Fruit fly (Drosophila melanogaster) whole organism, adult: ENCODE measurements around the gene tap.

ENCODE experiments used
- CG11617 ChIP-seq: fragments of 200-800 bp; sonication (Bioruptor generic); optimal IDR thresholded peaks from 2 replicates; lab custom pipeline; 2017; ENCODE audit warnings: mild to moderate bottlenecking, missing biosample characterization, missing genetic modification reagents, missing genetic modification characterization
- CG12768 ChIP-seq: fragments of 200-800 bp; sonication (Bioruptor generic); optimal IDR thresholded peaks from 2 replicates; lab custom pipeline; 2017; ENCODE audit warnings: missing biosample characterization, missing genetic modification characterization, mild to moderate bottlenecking, moderate library complexity, missing genetic modification reagents
- CG14711 ChIP-seq: fragments of 200-800 bp; sonication (Bioruptor generic); optimal IDR thresholded peaks from 2 replicates; lab custom pipeline; 2018; ENCODE audit warnings: missing biosample characterization, mild to moderate bottlenecking, missing genetic modification characterization, moderate library complexity
- CG1620 ChIP-seq: fragments of 200-800 bp; sonication (Bioruptor generic); optimal IDR thresholded peaks from 2 replicates; lab custom pipeline; 2016; ENCODE audit warnings: missing biosample characterization, missing genetic modification characterization
- CG33017 ChIP-seq: fragments of 200-800 bp; sonication (Bioruptor generic); optimal IDR thresholded peaks from 2 replicates; lab custom pipeline; 2018; ENCODE audit warnings: missing biosample characterization, mild to moderate bottlenecking, missing genetic modification characterization, moderate library complexity
- CG5204 ChIP-seq: fragments of 200-800 bp; sonication (Bioruptor generic); optimal IDR thresholded peaks from 2 replicates; lab custom pipeline; 2016; ENCODE audit warnings: missing biosample characterization, missing genetic modification characterization
- CG7045 ChIP-seq: fragments of 200-800 bp; sonication (Bioruptor generic); optimal IDR thresholded peaks from 2 replicates; lab custom pipeline; 2017; ENCODE audit warnings: missing biosample characterization, mild to moderate bottlenecking, missing genetic modification characterization
- CG7101 ChIP-seq: fragments of 200-800 bp; sonication (Bioruptor generic); optimal IDR thresholded peaks from 2 replicates; lab custom pipeline; 2018; ENCODE audit warnings: missing biosample characterization, mild to moderate bottlenecking, missing genetic modification characterization, moderate library complexity
- Clk ChIP-seq: fragments of 200-800 bp; sonication (Bioruptor generic); optimal IDR thresholded peaks from 2 replicates; lab custom pipeline; 2017; ENCODE audit warnings: missing biosample characterization, missing genetic modification characterization
- Crg-1 ChIP-seq: fragments of 200-800 bp; sonication (Bioruptor generic); optimal IDR thresholded peaks from 2 replicates; lab custom pipeline; 2016; ENCODE audit warnings: missing biosample characterization, missing genetic modification characterization
- Hr96 ChIP-seq: fragments of 200-800 bp; sonication (Bioruptor generic); optimal IDR thresholded peaks from 2 replicates; lab custom pipeline; 2016; ENCODE audit warnings: missing biosample characterization, missing genetic modification characterization
- Mnt ChIP-seq: fragments of 200-800 bp; sonication (Bioruptor generic); optimal IDR thresholded peaks from 2 replicates; lab custom pipeline; 2016; ENCODE audit warnings: missing biosample characterization, mild to moderate bottlenecking, missing genetic modification characterization
- bab1 ChIP-seq: fragments of 200-800 bp; sonication (Bioruptor generic); optimal IDR thresholded peaks from 3 replicates; lab custom pipeline; 2019; ENCODE audit warnings: missing biosample characterization, mild to moderate bottlenecking, missing genetic modification characterization, moderate library complexity
- cic ChIP-seq: fragments of 200-800 bp; sonication (Bioruptor generic); optimal IDR thresholded peaks from 2 replicates; lab custom pipeline; 2017; ENCODE audit warnings: missing biosample characterization, mild to moderate bottlenecking, missing genetic modification characterization, moderate library complexity
- cnc ChIP-seq, 2 experiments: fragments of >200 bp; optimal IDR thresholded peaks; 2 replicates each; lab custom pipeline; 2017
- kay ChIP-seq: fragments of 200-800 bp; sonication (Bioruptor generic); peaks from one replicate; lab custom pipeline; 2016; ENCODE audit warnings: missing biosample characterization, missing genetic modification characterization, borderline replicate concordance
- ovo ChIP-seq: fragments of 200-800 bp; sonication (Bioruptor generic); optimal IDR thresholded peaks from 2 replicates; lab custom pipeline; 2016; ENCODE audit warnings: missing biosample characterization, missing genetic modification characterization
- pad ChIP-seq: fragments of 200-800 bp; sonication (Bioruptor generic); optimal IDR thresholded peaks from 3 replicates; lab custom pipeline; 2017; ENCODE audit warnings: missing biosample characterization, missing genetic modification characterization, mild to moderate bottlenecking, moderate library complexity, missing genetic modification reagents
- tj ChIP-seq: fragments of 200-800 bp; sonication (Bioruptor generic); optimal IDR thresholded peaks from 3 replicates; lab custom pipeline; 2017; ENCODE audit warnings: missing biosample characterization, mild to moderate bottlenecking, missing genetic modification characterization, moderate library complexity
- toe ChIP-seq: fragments of 200-800 bp; sonication (Bioruptor generic); optimal IDR thresholded peaks from 2 replicates; lab custom pipeline; 2016; ENCODE audit warnings: missing biosample characterization, missing genetic modification characterization

tap gene

dm6 chr3L:17359225-17359773 lies at the start of gene tap:
TSS of gene tap (plus strand) at chr3L:17359682.
- no peak for TF ChIP-seq CG11617 (GFP tag; lab: Kevin White, UChicago)
- TF ChIP-seq pad = no peak
- no peak for TF ChIP-seq CG33017
- TF ChIP-seq CG1620 (GFP tag; lab: Kevin White, UChicago) = no peak
- TF ChIP-seq CG5204 = no peak

dm6 chr3L:17310509-17310908 lies 49.0 kb upstream of the tap start:
- TF ChIP-seq Clk (GFP tag; lab: Kevin White, UChicago) (no peak), ovo (GFP tag; lab: Kevin White, UChicago) (no peak), pad (no peak), CG33017 (no peak), CG12768 (GFP tag; lab: Kevin White, UChicago) (no peak), toe (GFP tag; lab: Kevin White, UChicago) (no peak), CG1620 (GFP tag; lab: Kevin White, UChicago) (no peak), CG14711 (tag; lab: Kevin White, UChicago) (no peak), CG7045 (GFP tag; lab: Kevin White, UChicago) (no peak)

DNA sequence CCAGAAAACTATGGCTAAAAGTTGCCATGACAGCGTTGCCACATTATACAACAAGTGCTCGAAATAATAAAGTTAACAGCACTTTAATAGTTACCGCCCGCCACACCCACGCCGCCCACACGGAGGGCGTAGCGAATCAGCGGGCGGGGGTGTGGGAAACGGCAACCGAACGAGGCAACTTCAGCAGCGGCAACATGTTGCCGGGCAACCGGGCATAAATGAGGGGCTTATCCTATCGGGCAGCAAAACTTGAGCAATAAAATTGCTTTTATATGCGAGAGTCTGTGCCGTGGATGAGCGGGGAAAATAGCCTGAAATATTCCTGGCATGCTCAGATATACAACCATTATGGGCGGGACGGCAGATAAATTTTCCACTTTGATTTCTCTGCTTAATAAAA lies 43.3 kb upstream of the tap start:
- no peak for TF ChIP-seq cic (GFP tag; lab: Kevin White, UChicago)
- TF ChIP-seq CG5204 = no peak
- TF ChIP-seq kay (GFP tag; lab: Kevin White, UChicago) = no peak
- no peak for TF ChIP-seq pad

- TF ChIP-seq CG7045 (GFP tag; lab: Kevin White, UChicago) (no peak), Mnt (GFP tag; lab: Kevin White, UChicago) (no peak), kay (GFP tag; lab: Kevin White, UChicago) (no peak), CG5204 (no peak), Hr96 (GFP tag; lab: Kevin White, UChicago) (no peak)
These were observed 38.8 kb upstream of the tap start, which contains the start of gene ND-24L for dm6 chr3L:17320711-17321110. TSS of gene ND-24L (minus strand) at chr3L:17320811.

- no peak for TF ChIP-seq pad
- TF ChIP-seq CG1620 (GFP tag; lab: Kevin White, UChicago) = no peak
- TF ChIP-seq Crg-1 (GFP tag; lab: Kevin White, UChicago) = no peak
- no peak for TF ChIP-seq CG11617 (GFP tag; lab: Kevin White, UChicago)
These were observed 36.9 kb upstream of the tap start, which contains the start of gene CG13724 for dm6 chr3L:17322541-17322940. TSS of gene CG13724 (plus strand) at chr3L:17322841.

DNA sequence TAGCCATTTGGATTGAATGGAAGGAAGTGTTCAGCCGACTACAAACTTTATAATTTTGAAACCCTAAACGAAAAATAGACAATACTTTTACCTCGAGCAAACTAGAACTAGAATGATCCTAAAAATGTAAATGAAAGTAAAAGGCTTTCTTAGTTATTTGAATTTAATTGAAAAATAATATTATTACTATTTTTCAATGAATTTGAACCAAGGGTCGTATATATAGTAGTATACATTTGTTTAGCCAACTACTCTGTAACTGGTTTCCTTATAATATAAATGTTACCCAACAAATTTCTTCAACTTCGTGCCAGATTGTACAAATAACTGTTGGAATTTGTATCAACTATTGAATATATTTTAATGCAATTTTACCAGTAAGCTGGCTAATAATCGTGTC lies 34.1 kb upstream of the tap start, which contains the start of gene CG13725:
Gene CG13725, minus strand, starts transcription at position 101 of the 400 bp plus-strand sequence.
- TF ChIP-seq CG33017 (no peak), toe (GFP tag; lab: Kevin White, UChicago) (no peak), kay (GFP tag; lab: Kevin White, UChicago) (no peak), CG5204 (no peak), bab1 (GFP tag; lab: Kevin White, UChicago) (no peak), cnc (optimal IDR thresholded peaks at IDR 0.05; lab: Kevin White, UChicago) (no peak), Crg-1 (GFP tag; lab: Kevin White, UChicago) (no peak), Clk (GFP tag; lab: Kevin White, UChicago) (no peak), tj (GFP tag; lab: Kevin White, UChicago) (no peak), ovo (GFP tag; lab: Kevin White, UChicago) (no peak), CG1620 (GFP tag; lab: Kevin White, UChicago) (no peak), CG14711 (tag; lab: Kevin White, UChicago) (no peak), Mnt (GFP tag; lab: Kevin White, UChicago) (no peak), CG7101 (no peak), CG11617 (GFP tag; lab: Kevin White, UChicago) (no peak), cic (GFP tag; lab: Kevin White, UChicago) (no peak), CG12768 (GFP tag; lab: Kevin White, UChicago) (no peak)

DNA sequence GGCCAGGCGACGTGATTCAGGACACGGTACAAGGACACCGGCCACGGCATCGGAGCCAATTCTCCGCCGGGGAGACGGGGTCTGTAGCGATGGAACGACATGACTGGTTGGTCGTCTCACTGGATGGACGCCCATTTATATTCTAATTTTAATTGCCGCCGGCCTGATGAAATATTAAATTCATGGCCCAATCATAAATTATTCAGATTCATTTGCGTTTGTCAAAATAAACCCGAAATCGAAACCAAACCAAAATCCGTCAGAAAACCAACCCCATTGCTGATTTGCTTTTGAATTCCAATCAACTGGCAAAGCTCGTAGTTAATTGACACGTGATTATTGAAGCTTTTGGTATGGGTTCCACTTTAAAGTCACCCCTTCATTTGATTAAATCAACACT lies 30.4 kb upstream of the tap start, which contains the start of gene Or74a:
Gene Or74a, minus strand, starts transcription at position 101 of the 400 bp plus-strand sequence.
- TF ChIP-seq CG11617 (GFP tag; lab: Kevin White, UChicago) (no peak), toe (GFP tag; lab: Kevin White, UChicago) (no peak), CG7045 (GFP tag; lab: Kevin White, UChicago) (no peak), bab1 (GFP tag; lab: Kevin White, UChicago) (no peak), CG14711 (tag; lab: Kevin White, UChicago) (no peak)

DNA sequence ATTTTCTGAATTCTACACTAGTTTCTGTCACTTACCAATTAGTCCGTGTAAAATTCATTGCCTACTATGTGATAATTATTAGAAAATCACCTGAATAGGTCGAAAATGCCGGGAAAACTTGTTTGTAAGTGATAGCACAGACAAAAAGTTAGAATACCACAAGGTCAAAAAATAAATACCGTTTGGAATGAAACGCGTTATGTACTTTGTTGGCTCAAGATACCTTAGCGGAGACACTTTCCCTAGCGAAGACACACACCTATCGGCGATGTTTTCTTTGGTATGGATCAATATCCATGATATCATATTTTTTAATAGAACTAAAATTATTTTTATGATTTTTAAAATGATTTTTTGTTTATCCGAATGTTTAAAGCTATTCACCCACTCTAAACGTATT lies 20.4 kb upstream of the tap start, which contains the start of gene CG6479:
Gene CG6479, minus strand, starts transcription at position 141 of the 400 bp plus-strand sequence.
- TF ChIP-seq ovo (GFP tag; lab: Kevin White, UChicago) = no peak
- no peak for TF ChIP-seq toe (GFP tag; lab: Kevin White, UChicago)
- no peak for TF ChIP-seq CG5204
- no peak for TF ChIP-seq cic (GFP tag; lab: Kevin White, UChicago)
- TF ChIP-seq kay (GFP tag; lab: Kevin White, UChicago) = no peak
- no peak for TF ChIP-seq cnc (optimal IDR thresholded peaks at IDR 0.05; lab: Kevin White, UChicago)
- no peak for TF ChIP-seq CG33017
- no peak for TF ChIP-seq CG1620 (GFP tag; lab: Kevin White, UChicago)
- no peak for TF ChIP-seq pad
- no peak for TF ChIP-seq CG7101
- TF ChIP-seq CG12768 (GFP tag; lab: Kevin White, UChicago) = no peak
- TF ChIP-seq Crg-1 (GFP tag; lab: Kevin White, UChicago) = no peak
- no peak for TF ChIP-seq tj (GFP tag; lab: Kevin White, UChicago)
- TF ChIP-seq CG11617 (GFP tag; lab: Kevin White, UChicago) = no peak
- TF ChIP-seq Clk (GFP tag; lab: Kevin White, UChicago) = no peak
